Fruit fly (Drosophila melanogaster) whole organism, embryonic: ENCODE data around the gene IleRS-m.

Experiments used
- Aef1 ChIP-seq: fragments of 200-800 bp; sonication (Bioruptor generic); IDR thresholded peaks from 3 replicates; pipeline ENCODE4 v1.3.6; 2022; ENCODE audit warnings: missing biosample characterization, missing genetic modification characterization
- Atf3 ChIP-seq: fragments of 200-800 bp; sonication (Bioruptor generic); optimal IDR thresholded peaks from 3 replicates; lab custom pipeline; 2016; ENCODE audit warnings: missing biosample characterization, missing genetic modification characterization
- CG12391 ChIP-seq: fragments of 200-800 bp; sonication (Bioruptor generic); optimal IDR thresholded peaks from 3 replicates; lab custom pipeline; 2018; ENCODE audit warnings: missing biosample characterization, mild to moderate bottlenecking, missing genetic modification characterization, moderate library complexity
- CG12659 ChIP-seq: fragments of 200-800 bp; sonication (Bioruptor generic); optimal IDR thresholded peaks from 3 replicates; lab custom pipeline; 2017; ENCODE audit warnings: mild to moderate bottlenecking, missing biosample characterization, missing genetic modification reagents, missing genetic modification characterization
- CG12769 ChIP-seq: fragments of 200-800 bp; sonication (Bioruptor generic); optimal IDR thresholded peaks from 2 replicates; lab custom pipeline; 2019; ENCODE audit warnings: missing biosample characterization, mild to moderate bottlenecking, missing genetic modification characterization, moderate library complexity
- CG13894 ChIP-seq: fragments of 200-800 bp; sonication (Bioruptor generic); optimal IDR thresholded peaks from 3 replicates; lab custom pipeline; 2018; ENCODE audit warnings: missing biosample characterization, mild to moderate bottlenecking, missing genetic modification characterization, moderate library complexity
- CG14965 ChIP-seq: fragments of 200-800 bp; sonication (Bioruptor generic); optimal IDR thresholded peaks from 2 replicates; lab custom pipeline; 2016; ENCODE audit warnings: missing biosample characterization, missing genetic modification characterization, borderline replicate concordance
- CG16815 ChIP-seq: fragments of 200-800 bp; sonication (Bioruptor generic); optimal IDR thresholded peaks from 3 replicates; lab custom pipeline; 2017; ENCODE audit warnings: missing biosample characterization, mild to moderate bottlenecking, missing genetic modification characterization
- CG17328 ChIP-seq: fragments of 200-800 bp; sonication (Bioruptor generic); IDR thresholded peaks from 2 replicates; pipeline ENCODE4 v1.3.6; 2022; ENCODE audit warnings: missing biosample characterization, missing genetic modification characterization
- CG17361 ChIP-seq: fragments of 200-800 bp; sonication (Bioruptor generic); IDR thresholded peaks from 3 replicates; pipeline ENCODE4 v1.3.6; 2022; ENCODE audit warnings: missing biosample characterization, missing genetic modification characterization
- CG2129 ChIP-seq: fragments of 200-800 bp; sonication (Bioruptor generic); IDR thresholded peaks from 2 replicates; pipeline ENCODE4 v1.3.6; 2022; ENCODE audit warnings: missing biosample characterization, missing genetic modification characterization; ENCODE audit not compliant: partially characterized antibody
- CG2712 ChIP-seq: fragments of 200-800 bp; optimal IDR thresholded peaks from 3 replicates; lab custom pipeline; 2019; ENCODE audit warnings: missing biosample characterization, mild to moderate bottlenecking, missing genetic modification characterization, moderate library complexity
- CG31224 ChIP-seq: fragments of 200-800 bp; sonication (Bioruptor generic); IDR thresholded peaks from 2 replicates; pipeline ENCODE4 v1.3.6; 2022; ENCODE audit warnings: missing biosample characterization, missing genetic modification characterization
- CG3281 ChIP-seq: fragments of 200-800 bp; sonication (Bioruptor generic); optimal IDR thresholded peaks from 3 replicates; lab custom pipeline; 2017; ENCODE audit warnings: missing biosample characterization, mild to moderate bottlenecking, missing genetic modification characterization
- CG34224 ChIP-seq: fragments of 200-800 bp; sonication (Bioruptor generic); IDR thresholded peaks from 3 replicates; pipeline ENCODE4 v1.3.6; 2022; ENCODE audit warnings: missing biosample characterization, missing genetic modification characterization; ENCODE audit not compliant: partially characterized antibody
- CG4360 ChIP-seq: fragments of 200-800 bp; sonication (Bioruptor generic); IDR thresholded peaks from 2 replicates; pipeline ENCODE4 v1.3.6; 2022; ENCODE audit warnings: missing biosample characterization, missing genetic modification characterization
- CG4424 ChIP-seq: fragments of 200-800 bp; sonication (Bioruptor generic); optimal IDR thresholded peaks from 3 replicates; lab custom pipeline; 2016; ENCODE audit warnings: missing biosample characterization, missing genetic modification characterization
- CG6813 ChIP-seq: fragments of 200-800 bp; sonication (Bioruptor generic); optimal IDR thresholded peaks from 2 replicates; lab custom pipeline; 2017; ENCODE audit warnings: missing biosample characterization, missing genetic modification characterization, mild to moderate bottlenecking, moderate library complexity, missing genetic modification reagents
- CG8359 ChIP-seq: fragments of 200-800 bp; sonication (Bioruptor generic); optimal IDR thresholded peaks from 2 replicates; lab custom pipeline; 2017; ENCODE audit warnings: missing biosample characterization, mild to moderate bottlenecking, missing genetic modification characterization, borderline replicate concordance
- HLH3B ChIP-seq: fragments of 200-800 bp; sonication (Bioruptor generic); IDR thresholded peaks from 2 replicates; pipeline ENCODE4 v1.3.6; 2022; ENCODE audit warnings: missing biosample characterization, missing genetic modification characterization
- Hsf ChIP-seq: fragments of 200-800 bp; sonication (Bioruptor generic); optimal IDR thresholded peaks from 3 replicates; lab custom pipeline; 2016; ENCODE audit warnings: missing biosample characterization, missing genetic modification characterization
- Lhr ChIP-seq: fragments of 200-800 bp; sonication (Bioruptor generic); optimal IDR thresholded peaks from 3 replicates; lab custom pipeline; 2017; ENCODE audit warnings: mild to moderate bottlenecking, missing biosample characterization, missing genetic modification reagents, missing genetic modification characterization
- Oaz ChIP-seq: fragments of 200-800 bp; sonication (Bioruptor generic); IDR thresholded peaks from 2 replicates; pipeline ENCODE4 v1.3.6; 2022; ENCODE audit warnings: missing biosample characterization, missing genetic modification characterization
- Poxn ChIP-seq: fragments of 200-800 bp; sonication (Bioruptor generic); IDR thresholded peaks from 2 replicates; pipeline ENCODE4 v1.3.6; 2022; ENCODE audit warnings: missing biosample characterization, missing genetic modification characterization
- Sry-δ ChIP-seq: fragments of 200-800 bp; sonication (Bioruptor generic); optimal IDR thresholded peaks from 2 replicates; lab custom pipeline; 2016; ENCODE audit warnings: missing biosample characterization, missing genetic modification characterization
- TFAM ChIP-seq: fragments of 200-800 bp; sonication (Bioruptor generic); optimal IDR thresholded peaks from 2 replicates; lab custom pipeline; 2017; ENCODE audit warnings: missing biosample characterization, missing genetic modification characterization, inconsistent platforms
- al ChIP-seq: fragments of 200-800 bp; sonication (Bioruptor generic); IDR thresholded peaks from 2 replicates; pipeline ENCODE4 v1.3.6; 2022; ENCODE audit warnings: missing biosample characterization, missing genetic modification characterization
- ase ChIP-seq: fragments of 200-800 bp; sonication (Bioruptor generic); IDR thresholded peaks from 3 replicates; pipeline ENCODE4 v1.3.6; 2022; ENCODE audit warnings: missing biosample characterization, missing genetic modification characterization
- cato ChIP-seq: fragments of 200-800 bp; sonication (Bioruptor generic); optimal IDR thresholded peaks from 2 replicates; lab custom pipeline; 2016; ENCODE audit warnings: missing biosample characterization, missing genetic modification characterization, borderline replicate concordance
- crol ChIP-seq: fragments of 200-800 bp; sonication (Bioruptor generic); IDR thresholded peaks from 2 replicates; pipeline ENCODE4 v1.3.6; 2022; ENCODE audit warnings: missing biosample characterization, missing genetic modification characterization
- dpn ChIP-seq, 2 experiments: fragments of 200-800 bp; sonication (Bioruptor generic); optimal IDR thresholded peaks; 3 replicates each; lab custom pipeline; 2016; ENCODE audit warnings: missing biosample characterization in 2 of 2, missing genetic modification characterization in 2 of 2
- ems ChIP-seq: fragments of 200-800 bp; sonication (Bioruptor generic); optimal IDR thresholded peaks from 3 replicates; lab custom pipeline; 2016; ENCODE audit warnings: missing biosample characterization, missing genetic modification characterization
- fd96Cb ChIP-seq: fragments of 200-800 bp; sonication (Bioruptor generic); optimal IDR thresholded peaks from 2 replicates; lab custom pipeline; 2018; ENCODE audit warnings: missing biosample characterization, mild to moderate bottlenecking, missing genetic modification characterization, moderate library complexity
- gcm2 ChIP-seq: fragments of 200-800 bp; sonication (Bioruptor generic); optimal IDR thresholded peaks from 2 replicates; lab custom pipeline; 2016; ENCODE audit warnings: missing biosample characterization, missing genetic modification characterization
- her ChIP-seq: fragments of 200-800 bp; sonication (Bioruptor generic); optimal IDR thresholded peaks from 2 replicates; lab custom pipeline; 2016; ENCODE audit warnings: missing biosample characterization, missing genetic modification characterization
- kay ChIP-seq: fragments of 200-800 bp; sonication (Bioruptor generic); optimal IDR thresholded peaks from 2 replicates; lab custom pipeline; 2016; ENCODE audit warnings: missing biosample characterization, missing genetic modification characterization
- ken ChIP-seq: fragments of 200-800 bp; sonication (Bioruptor generic); IDR thresholded peaks from 3 replicates; pipeline ENCODE4 v1.3.6; 2022; ENCODE audit warnings: missing biosample characterization, missing genetic modification characterization
- lola ChIP-seq, 3 experiments: fragments of >200 bp in 2 of 3; fragments of 200-800 bp in 1 of 3; sonication (Bioruptor generic) in 1 of 3; optimal IDR thresholded peaks; 2 replicates each; lab custom pipeline; 2017 to 2019; ENCODE audit warnings: missing biosample characterization in 3 of 3, missing genetic modification characterization in 3 of 3, mild to moderate bottlenecking in 1 of 3, moderate library complexity in 1 of 3
- lov ChIP-seq, 2 experiments: fragments of 200-800 bp in 1 of 2; fragments of >200 bp in 1 of 2; sonication (Bioruptor generic) in 1 of 2; IDR thresholded peaks in 1 of 2; optimal IDR thresholded peaks in 1 of 2; 2 replicates in 1 of 2; 3 replicates in 1 of 2; pipeline versions ENCODE4 v1.3.6 to Lab custom; 2017 to 2022; ENCODE audit warnings: missing biosample characterization in 1 of 2, missing genetic modification characterization in 1 of 2
- luna ChIP-seq: fragments of 200-800 bp; sonication (Bioruptor generic); optimal IDR thresholded peaks from 2 replicates; lab custom pipeline; 2016; ENCODE audit warnings: missing biosample characterization, missing genetic modification characterization
- pros ChIP-seq: fragments of 200-800 bp; sonication (Bioruptor generic); optimal IDR thresholded peaks from 3 replicates; lab custom pipeline; 2019; ENCODE audit warnings: missing biosample characterization, mild to moderate bottlenecking, missing genetic modification characterization, moderate library complexity
- repo ChIP-seq: fragments of 200-800 bp; sonication (Bioruptor generic); optimal IDR thresholded peaks from 2 replicates; lab custom pipeline; 2016; ENCODE audit warnings: missing biosample characterization, missing genetic modification characterization
- ro ChIP-seq: fragments of 200-800 bp; sonication (Bioruptor generic); IDR thresholded peaks from 2 replicates; pipeline ENCODE4 v1.3.6; 2022; ENCODE audit warnings: missing biosample characterization, missing genetic modification characterization
- row ChIP-seq: fragments of 200-800 bp; sonication (Bioruptor generic); IDR thresholded peaks from 3 replicates; pipeline ENCODE4 v1.3.6; 2022; ENCODE audit warnings: missing biosample characterization, missing genetic modification characterization
- so ChIP-seq: fragments of 200-800 bp; sonication (Bioruptor generic); IDR thresholded peaks from 3 replicates; pipeline ENCODE4 v1.3.6; 2022; ENCODE audit warnings: missing biosample characterization, missing genetic modification characterization
- tgo ChIP-seq: fragments of 200-800 bp; sonication (Bioruptor generic); IDR thresholded peaks from 3 replicates; pipeline ENCODE4 v1.3.6; 2022; ENCODE audit warnings: missing biosample characterization, missing genetic modification characterization
- tin ChIP-seq: fragments of 200-800 bp; sonication (Bioruptor generic); optimal IDR thresholded peaks from 3 replicates; lab custom pipeline; 2016; ENCODE audit warnings: missing biosample characterization, missing genetic modification characterization
- trem ChIP-seq: fragments of 200-800 bp; optimal IDR thresholded peaks from 3 replicates; lab custom pipeline; 2019; ENCODE audit warnings: missing biosample characterization, mild to moderate bottlenecking, missing genetic modification characterization, moderate library complexity
- unpg ChIP-seq: fragments of 200-800 bp; sonication (Bioruptor generic); optimal IDR thresholded peaks from 3 replicates; lab custom pipeline; 2018; ENCODE audit warnings: missing biosample characterization, mild to moderate bottlenecking, missing genetic modification characterization, moderate library complexity

Gene IleRS-m

DNA sequence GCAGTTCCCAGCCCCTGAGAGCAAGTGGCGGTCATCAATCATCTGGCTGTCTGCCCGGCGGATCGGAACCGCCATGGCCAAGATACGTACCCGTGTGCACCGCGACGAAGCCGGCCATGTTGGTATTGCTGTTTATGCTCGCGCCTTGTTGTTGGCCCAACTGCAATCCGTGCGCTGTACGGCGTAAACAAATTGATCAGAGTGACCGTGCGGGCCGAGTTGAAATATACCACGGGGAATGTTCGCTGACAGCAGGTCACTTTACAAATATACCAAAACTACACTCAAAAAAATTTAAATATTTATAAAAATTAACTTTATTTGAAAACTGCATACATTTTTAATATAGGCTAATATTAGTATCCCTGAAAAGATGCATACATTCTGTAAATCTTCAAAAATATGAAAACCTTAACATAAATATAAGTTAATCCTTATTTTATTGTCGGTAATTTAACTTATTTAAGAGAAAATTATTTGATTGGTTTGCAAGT, 12.7 kb upstream of the IleRS-m start, which contains the start of gene Tasp1 (continued):
- TF ChIP-seq Hsf (GFP tag; lab: Kevin White, UChicago) (peak; percentile 53), Lhr (peak; percentile 49), CG17361 (GFP tag; lab: Robert Waterston, UW) (no peak; the same call in 1 of the 3 replicates), CG6813 (no peak), repo (GFP tag; lab: Kevin White, UChicago) (no peak), CG4360 (GFP tag; lab: Robert Waterston, UW) (peak; percentile 47; the same call in 1 of the 2 replicates), CG12391 (tag; lab: Kevin White, UChicago) (peak; percentile 81), CG34224 (GFP tag; lab: Robert Waterston, UW) (no peak; the same call in 2 of the 3 replicates), CG14965 (no peak), HLH3B (peak; percentile 74), lov (optimal IDR thresholded peaks at IDR 0.05; lab: Kevin White, UChicago) (no peak), lov (GFP tag; IDR thresholded peaks at IDR 0.05; lab: Robert Waterston, UW) (no peak), CG31224 (GFP tag; lab: Robert Waterston, UW) (peak; percentile 60), unpg (peak; percentile 69), ase (peak; percentile 46; the same call in 1 of the 3 replicates), so (GFP tag; lab: Robert Waterston, UW) (peak; percentile 61; the same call in 1 of the 3 replicates), trem (peak; percentile 63), her (GFP tag; lab: Kevin White, UChicago) (no peak), gcm2 (GFP tag; lab: Kevin White, UChicago) (no peak), CG17328 (peak; percentile 74; the same call in 1 of the 2 replicates), al (GFP tag; lab: Robert Waterston, UW) (peak; percentile 52; the same call in 1 of the 2 replicates), CG3281 (GFP tag; lab: Kevin White, UChicago) (peak; percentile 43), ems (GFP tag; lab: Kevin White, UChicago) (peak; percentile 1), CG16815 (GFP tag; lab: Kevin White, UChicago) (peak; percentile 5), CG8359 (GFP tag; lab: Kevin White, UChicago) (no peak), kay (peak; percentile 2), CG12659 (GFP tag; lab: Kevin White, UChicago) (peak; percentile 75), row (GFP tag; lab: Robert Waterston, UW) (peak; percentile 85), dpn (GFP tag; optimal IDR thresholded peaks at IDR 0.05; lab: Kevin White, UChicago) (peak in 1 of 2 experiments; percentile 55), fd96Cb (peak; percentile 58), crol (no peak), CG12769 (tag; lab: Kevin White, UChicago) (no peak), CG2712 (tag; lab: Kevin White, UChicago) (peak; percentile 83), tin (GFP tag; lab: Kevin White, UChicago) (peak; percentile 43), Oaz (peak; percentile 51; the same call in 1 of the 2 replicates), cato (no peak), ro (GFP tag; lab: Robert Waterston, UW) (0 out of 2 replicates have a peak, but pooled peaks have one; percentile 32), Sry-δ (GFP tag; lab: Kevin White, UChicago) (no peak), lola (GFP tag; optimal IDR thresholded peaks at IDR 0.05; lab: Kevin White, UChicago) (peak in 1 of 3 experiments; percentile 69), CG4424 (GFP tag; lab: Kevin White, UChicago) (peak; percentile 62), Aef1 (GFP tag; lab: Robert Waterston, UW) (peak; percentile 60), TFAM (no peak), CG13894 (tag; lab: Kevin White, UChicago) (no peak), ken (GFP tag; lab: Robert Waterston, UW) (peak; percentile 57; the same call in 2 of the 3 replicates), Atf3 (GFP tag; lab: Kevin White, UChicago) (no peak), luna (GFP tag; lab: Kevin White, UChicago) (no peak), tgo (peak; percentile 62), CG2129 (GFP tag; lab: Robert Waterston, UW) (no peak), pros (GFP tag; lab: Kevin White, UChicago) (no peak), Poxn (GFP tag; lab: Robert Waterston, UW) (no peak)
